Worm (Caenorhabditis elegans) whole organism, L1 larva: ENCODE results near the gene bpnt-1.

Source experiments
- C34B4.2 ChIP-seq: sonication (generic microtip); optimal IDR thresholded peaks from 2 replicates; lab custom pipeline; 2017; ENCODE audit warnings: mild to moderate bottlenecking, missing genetic modification characterization, missing compliant biosample characterization
- blmp-1 ChIP-seq: fragments of 150-350 bp; optimal IDR thresholded peaks from 2 replicates; lab custom pipeline; 2014; ENCODE audit warnings: missing biosample characterization, missing genetic modification characterization
- ceh-8 ChIP-seq: fragments of 200-800 bp; sonication (Bioruptor generic); optimal IDR thresholded peaks from 2 replicates; lab custom pipeline; 2018; ENCODE audit warnings: mild to moderate bottlenecking, missing genetic modification characterization, moderate library complexity, missing compliant biosample characterization
- ceh-82 ChIP-seq, 3 experiments: fragments of 150-350 bp in 1 of 3; sonication (generic microtip) in 2 of 3; optimal IDR thresholded peaks; 2 replicates each; lab custom pipeline; 2014 to 2017; ENCODE audit warnings: missing biosample characterization in 3 of 3, missing genetic modification characterization in 3 of 3
- ceh-88 ChIP-seq: fragments of 200-800 bp; sonication (Bioruptor generic); IDR thresholded peaks from 2 replicates; pipeline ENCODE4 v1.3.6; 2022; ENCODE audit warnings: missing genetic modification characterization, missing compliant biosample characterization
- dpl-1 ChIP-seq, 3 experiments: fragments of 150-350 bp in 2 of 3; sonication (generic microtip) in 1 of 3; optimal IDR thresholded peaks; 2 replicates each; lab custom pipeline; 2014 to 2017; ENCODE audit warnings: missing biosample characterization in 3 of 3, missing genetic modification characterization in 3 of 3, missing genetic modification reagents in 3 of 3
- dsc-1 ChIP-seq: sonication (generic microtip); optimal IDR thresholded peaks from 2 replicates; lab custom pipeline; 2016; ENCODE audit warnings: mild to moderate bottlenecking, missing genetic modification characterization, missing compliant biosample characterization
- efl-1 ChIP-seq, 4 experiments: fragments of 150-350 bp; optimal IDR thresholded peaks in 3 of 4; peaks in 1 of 4; 1 replicate in 1 of 4; 2 replicates in 3 of 4; lab custom pipeline; 2014; ENCODE audit warnings: missing biosample characterization in 2 of 4, missing genetic modification characterization in 2 of 4, missing genetic modification reagents in 2 of 4
- egl-27 ChIP-seq, 2 experiments: fragments of 150-350 bp in 1 of 2; sonication (generic microtip); optimal IDR thresholded peaks; 3 replicates each; lab custom pipeline; 2017 to 2018; ENCODE audit warnings: missing biosample characterization in 2 of 2, missing genetic modification characterization in 2 of 2, missing genetic modification reagents in 2 of 2
- elt-2 ChIP-seq: sonication (generic microtip); optimal IDR thresholded peaks from 2 replicates; lab custom pipeline; 2016; ENCODE audit warnings: missing genetic modification characterization, mild to moderate bottlenecking, inconsistent platforms, missing compliant biosample characterization, missing genetic modification reagents
- ets-5 ChIP-seq: fragments of 200-800 bp; sonication (Bioruptor generic); IDR thresholded peaks from 2 replicates; pipeline ENCODE4 v1.3.6; 2022; ENCODE audit warnings: missing genetic modification characterization, missing compliant biosample characterization
- fkh-10 ChIP-seq: sonication (generic microtip); optimal IDR thresholded peaks from 2 replicates; lab custom pipeline; 2017; ENCODE audit warnings: missing biosample characterization, missing genetic modification reagents, missing genetic modification characterization
- fkh-4 ChIP-seq: sonication (generic microtip); optimal IDR thresholded peaks from 2 replicates; lab custom pipeline; 2016; ENCODE audit warnings: missing compliant biosample characterization, missing genetic modification characterization, borderline replicate concordance
- fkh-8 ChIP-seq: sonication (generic microtip); optimal IDR thresholded peaks from 2 replicates; lab custom pipeline; 2016; ENCODE audit warnings: mild to moderate bottlenecking, missing genetic modification characterization, missing compliant biosample characterization
- grh-1 ChIP-seq: fragments of 200-800 bp; sonication (Bioruptor generic); IDR thresholded peaks from 2 replicates; pipeline ENCODE4 v1.3.6; 2022; ENCODE audit warnings: missing genetic modification reagents, missing genetic modification characterization, missing compliant biosample characterization
- hlh-4 ChIP-seq: sonication (generic microtip); optimal IDR thresholded peaks from 2 replicates; lab custom pipeline; 2016; ENCODE audit warnings: mild to moderate bottlenecking, missing genetic modification characterization, missing compliant biosample characterization
- isw-1 ChIP-seq: fragments of 200-800 bp; sonication (Bioruptor generic); IDR thresholded peaks from 2 replicates; pipeline ENCODE4 v1.3.6; 2022; ENCODE audit warnings: missing genetic modification characterization, missing compliant biosample characterization
- jun-1 ChIP-seq: fragments of 150-350 bp; optimal IDR thresholded peaks from 2 replicates; lab custom pipeline; 2014; ENCODE audit warnings: missing biosample characterization, missing genetic modification reagents, missing genetic modification characterization
- lin-13 ChIP-seq: fragments of 150-350 bp; optimal IDR thresholded peaks from 2 replicates; lab custom pipeline; 2014; ENCODE audit warnings: missing biosample characterization, missing genetic modification reagents, missing genetic modification characterization
- lin-14 ChIP-seq: fragments of 200-800 bp; sonication (Bioruptor generic); optimal IDR thresholded peaks from 2 replicates; lab custom pipeline; 2018; ENCODE audit warnings: mild to moderate bottlenecking, missing genetic modification characterization, moderate library complexity, missing compliant biosample characterization
- lin-35 ChIP-seq, 2 experiments: fragments of 150-350 bp; optimal IDR thresholded peaks; 2 replicates each; lab custom pipeline; 2014; ENCODE audit warnings: missing biosample characterization in 2 of 2, missing genetic modification characterization in 2 of 2, missing genetic modification reagents in 2 of 2
- lir-3 ChIP-seq: sonication (generic microtip); optimal IDR thresholded peaks from 2 replicates; lab custom pipeline; 2016; ENCODE audit warnings: mild to moderate bottlenecking, missing genetic modification characterization, moderate library complexity, missing compliant biosample characterization; ENCODE audit not compliant: poor library complexity
- lsy-2 ChIP-seq, 2 experiments: fragments of 150-350 bp; optimal IDR thresholded peaks; 2 replicates each; lab custom pipeline; 2014; ENCODE audit warnings: missing biosample characterization in 2 of 2, missing genetic modification characterization in 2 of 2
- mab-9 ChIP-seq: fragments of 200-800 bp; sonication (Bioruptor generic); IDR thresholded peaks from 2 replicates; pipeline ENCODE4 v1.3.6; 2022; ENCODE audit warnings: missing genetic modification reagents, missing genetic modification characterization, missing compliant biosample characterization
- nhr-12 ChIP-seq: sonication (generic microtip); optimal IDR thresholded peaks from 2 replicates; lab custom pipeline; 2017; ENCODE audit warnings: missing biosample characterization, missing genetic modification characterization
- nhr-19 ChIP-seq: fragments of 200-800 bp; sonication (Bioruptor generic); conservative IDR thresholded peaks from 2 replicates; pipeline ENCODE4 v1.3.6; 2022; ENCODE audit warnings: missing genetic modification characterization, missing compliant biosample characterization
- nhr-20 ChIP-seq: sonication (generic microtip); optimal IDR thresholded peaks from 2 replicates; lab custom pipeline; 2016; ENCODE audit warnings: mild to moderate bottlenecking, missing genetic modification characterization, missing compliant biosample characterization
- nhr-28 ChIP-seq: fragments of 150-350 bp; optimal IDR thresholded peaks from 2 replicates; lab custom pipeline; 2014; ENCODE audit warnings: missing biosample characterization, missing genetic modification characterization
- nhr-90 ChIP-seq: sonication (generic microtip); optimal IDR thresholded peaks from 2 replicates; lab custom pipeline; 2016; ENCODE audit warnings: mild to moderate bottlenecking, missing genetic modification characterization, missing compliant biosample characterization; ENCODE audit not compliant: poor library complexity
- pag-3 ChIP-seq: sonication (generic microtip); optimal IDR thresholded peaks from 2 replicates; lab custom pipeline; 2017; ENCODE audit warnings: missing genetic modification characterization, mild to moderate bottlenecking, missing compliant biosample characterization, antibody characterized with exemption, borderline replicate concordance; ENCODE audit not compliant: insufficient read depth
- pqm-1 ChIP-seq: sonication (generic microtip); optimal IDR thresholded peaks from 3 replicates; lab custom pipeline; 2017; ENCODE audit warnings: missing biosample characterization, missing genetic modification characterization
- rnt-1 ChIP-seq: sonication (generic microtip); optimal IDR thresholded peaks from 2 replicates; lab custom pipeline; 2016; ENCODE audit warnings: mild to moderate bottlenecking, missing genetic modification characterization, moderate library complexity, missing compliant biosample characterization
- skn-1 ChIP-seq: fragments of 150-350 bp; optimal IDR thresholded peaks from 2 replicates; lab custom pipeline; 2014; ENCODE audit warnings: missing biosample characterization, missing genetic modification characterization
- sox-4 ChIP-seq: sonication (generic microtip); optimal IDR thresholded peaks from 2 replicates; lab custom pipeline; 2016; ENCODE audit warnings: missing genetic modification characterization, missing compliant biosample characterization
- sup-37 ChIP-seq: fragments of 200-800 bp; sonication (Bioruptor generic); optimal IDR thresholded peaks from 2 replicates; lab custom pipeline; 2018; ENCODE audit warnings: mild to moderate bottlenecking, missing genetic modification characterization, missing compliant biosample characterization
- swsn-7 ChIP-seq: sonication (generic microtip); optimal IDR thresholded peaks from 2 replicates; lab custom pipeline; 2016; ENCODE audit warnings: missing genetic modification characterization, missing compliant biosample characterization
- tbx-2 ChIP-seq: sonication (generic microtip); optimal IDR thresholded peaks from 2 replicates; lab custom pipeline; 2016; ENCODE audit warnings: missing genetic modification characterization, missing compliant biosample characterization
- unc-62 ChIP-seq: fragments of 150-350 bp; optimal IDR thresholded peaks from 2 replicates; lab custom pipeline; 2014; ENCODE audit warnings: missing biosample characterization, missing genetic modification reagents, missing genetic modification characterization
- unc-86 ChIP-seq: sonication (generic microtip); optimal IDR thresholded peaks from 2 replicates; lab custom pipeline; 2016; ENCODE audit warnings: missing genetic modification characterization, missing compliant biosample characterization
- zag-1 ChIP-seq: fragments of 150-350 bp; optimal IDR thresholded peaks from 2 replicates; lab custom pipeline; 2014; ENCODE audit warnings: missing biosample characterization, missing genetic modification characterization
- zip-4 ChIP-seq: fragments of 200-800 bp; sonication (Bioruptor generic); optimal IDR thresholded peaks from 2 replicates; lab custom pipeline; 2018; ENCODE audit warnings: mild to moderate bottlenecking, missing genetic modification characterization, moderate library complexity, missing compliant biosample characterization
- ztf-11 ChIP-seq, 2 experiments: sonication (generic microtip); optimal IDR thresholded peaks; 2 replicates each; lab custom pipeline; 2016 to 2017; ENCODE audit warnings: missing genetic modification characterization in 2 of 2, missing biosample characterization in 1 of 2, missing compliant biosample characterization in 1 of 2

The bpnt-1 gene

ce11 chrII:4394438-4394837 lies 25.6 kb upstream of the bpnt-1 start:
- no peak for TF ChIP-seq efl-1 (optimal IDR thresholded peaks at IDR 0.05; lab: Kevin White, UChicago)
- TF ChIP-seq efl-1 (GFP tag; optimal IDR thresholded peaks at IDR 0.05 in 1 of 2; lab: Kevin White, UChicago), result no peak
- TF ChIP-seq elt-2 (tag; lab: Kevin White, UChicago), result no peak
- TF ChIP-seq nhr-12, result no peak
- TF ChIP-seq dsc-1 (tag; lab: Kevin White, UChicago), result no peak
- TF ChIP-seq blmp-1 (tag; lab: Kevin White, UChicago), result peak; percentile 48
- no peak for TF ChIP-seq hlh-4 (tag; lab: Kevin White, UChicago)
- TF ChIP-seq nhr-19 (GFP tag; lab: Robert Waterston, UW), result no peak

DNA sequence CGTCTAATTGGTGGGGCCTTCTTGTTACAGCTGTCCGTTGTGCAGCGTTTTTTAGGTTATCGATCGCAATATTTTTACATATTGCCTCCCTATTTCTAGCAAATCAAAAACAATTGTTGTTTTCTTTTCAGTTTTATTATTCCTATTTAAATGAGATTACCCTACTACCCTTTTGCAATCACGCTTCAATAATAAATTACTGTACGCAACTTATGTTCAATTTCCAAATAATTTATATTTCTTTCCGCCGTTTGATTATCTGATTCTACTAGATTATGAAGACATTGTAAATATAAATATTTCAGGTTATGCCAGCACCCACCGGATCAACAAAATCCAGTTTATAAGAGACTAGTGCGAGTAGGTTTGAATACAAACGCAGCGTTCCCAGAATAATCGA lies 14.7 kb upstream of the bpnt-1 start, which contains the start of gene ZK430.5:
ZK430.5 (plus strand) TSS at position 301 of the 400 bp plus-strand sequence.
- TF ChIP-seq isw-1 (GFP tag; lab: Robert Waterston, UW) (no peak), rnt-1 (no peak), zag-1 (tag; lab: Kevin White, UChicago) (no peak), pag-3 (tag; lab: Kevin White, UChicago) (no peak), nhr-12 (no peak), ceh-82 (tag; optimal IDR thresholded peaks at IDR 0.05; lab: Kevin White, UChicago) (no peak), unc-62 (GFP tag; lab: Kevin White, UChicago) (no peak), lin-35 (GFP tag; optimal IDR thresholded peaks at IDR 0.05; lab: Kevin White, UChicago) (no peak), dpl-1 (GFP tag; optimal IDR thresholded peaks at IDR 0.05; lab: Kevin White, UChicago) (no peak), nhr-90 (no peak), fkh-4 (tag; lab: Kevin White, UChicago) (no peak), unc-86 (tag; lab: Kevin White, UChicago) (no peak)

- TF ChIP-seq ceh-88 (GFP tag; lab: Robert Waterston, UW), result no peak
- TF ChIP-seq nhr-20 (tag; lab: Kevin White, UChicago), result no peak
- no peak for TF ChIP-seq zip-4 (GFP tag; lab: Kevin White, UChicago)
- TF ChIP-seq lsy-2 (tag; optimal IDR thresholded peaks at IDR 0.05; lab: Kevin White, UChicago), result no peak
- no peak for TF ChIP-seq dsc-1 (tag; lab: Kevin White, UChicago)
- no peak for TF ChIP-seq dpl-1 (GFP tag; optimal IDR thresholded peaks at IDR 0.05; lab: Kevin White, UChicago)
- TF ChIP-seq lin-14 (GFP tag; lab: Kevin White, UChicago), result no peak
- no peak for TF ChIP-seq lin-13
- TF ChIP-seq lir-3 (tag; lab: Kevin White, UChicago), result no peak
- no peak for TF ChIP-seq nhr-90
- no peak for TF ChIP-seq C34B4.2 (tag; lab: Kevin White, UChicago)
- no peak for TF ChIP-seq fkh-10 (GFP tag; lab: Kevin White, UChicago)
- no peak for TF ChIP-seq ztf-11 (tag; optimal IDR thresholded peaks at IDR 0.05; lab: Kevin White, UChicago)
Observed at ce11 chrII:4409650-4410049, 10.4 kb upstream of the bpnt-1 start.

DNA sequence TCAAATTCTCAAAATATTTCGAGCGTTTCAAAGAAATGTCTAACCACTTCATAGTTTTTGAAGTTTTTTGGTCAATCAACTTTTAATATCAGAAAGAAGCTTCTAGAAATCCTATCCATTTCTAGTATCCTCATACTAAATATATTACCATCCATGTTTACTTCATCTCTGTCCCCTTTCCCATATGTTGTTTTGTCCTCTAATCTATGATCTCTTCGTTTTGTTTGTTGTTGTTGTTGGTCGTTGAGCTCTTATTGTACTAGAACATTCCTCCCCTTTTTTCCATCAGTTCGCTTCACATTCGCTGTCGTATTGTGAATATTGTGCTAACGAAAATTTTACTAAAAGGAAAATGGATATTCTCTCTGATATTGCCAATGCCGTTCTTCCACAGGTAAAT lies 2.7 kb upstream of the bpnt-1 start, which contains the start of gene sod-5:
sod-5 (plus strand) TSS at position 301 of the 400 bp plus-strand sequence.
- TF ChIP-seq pqm-1 (tag; lab: Kevin White, UChicago) (no peak), mab-9 (GFP tag; lab: Robert Waterston, UW) (no peak), elt-2 (tag; lab: Kevin White, UChicago) (no peak), jun-1 (tag; lab: Kevin White, UChicago) (no peak), ceh-88 (GFP tag; lab: Robert Waterston, UW) (no peak), dsc-1 (tag; lab: Kevin White, UChicago) (no peak), sup-37 (GFP tag; lab: Kevin White, UChicago) (no peak), egl-27 (tag; optimal IDR thresholded peaks at IDR 0.05; lab: Kevin White, UChicago) (no peak), swsn-7 (tag; lab: Kevin White, UChicago) (no peak), nhr-19 (GFP tag; lab: Robert Waterston, UW) (no peak), ceh-8 (no peak), skn-1 (no peak), tbx-2 (tag; lab: Kevin White, UChicago) (no peak), fkh-8 (tag; lab: Kevin White, UChicago) (no peak), sox-4 (tag; lab: Kevin White, UChicago) (no peak), nhr-28 (no peak), grh-1 (no peak), ets-5 (GFP tag; lab: Robert Waterston, UW) (no peak), ceh-82 (tag; optimal IDR thresholded peaks at IDR 0.05; lab: Kevin White, UChicago) (no peak), isw-1 (GFP tag; lab: Robert Waterston, UW) (no peak)
